Worm (Caenorhabditis elegans) whole organism, late embryonic: ENCODE results near the gene rexd-1.

Source experiments
- C08G9.2 ChIP-seq: sonication (generic microtip); optimal IDR thresholded peaks from 2 replicates; lab custom pipeline; 2016; ENCODE audit warnings: mild to moderate bottlenecking, missing genetic modification characterization, moderate library complexity, missing compliant biosample characterization
- C38D4.7 ChIP-seq: fragments of 200-800 bp; sonication (Bioruptor generic); optimal IDR thresholded peaks from 2 replicates; lab custom pipeline; 2018; ENCODE audit warnings: mild to moderate bottlenecking, missing genetic modification characterization, moderate library complexity, missing compliant biosample characterization
- F13H6.1 ChIP-seq: sonication (generic microtip); optimal IDR thresholded peaks from 2 replicates; lab custom pipeline; 2016; ENCODE audit warnings: missing genetic modification characterization, missing compliant biosample characterization
- K09A11.1 ChIP-seq: sonication (generic microtip); optimal IDR thresholded peaks from 2 replicates; lab custom pipeline; 2017; ENCODE audit warnings: antibody characterized with exemption, mild to moderate bottlenecking, missing genetic modification characterization, missing compliant biosample characterization; ENCODE audit not compliant: insufficient read depth
- T23F11.4 ChIP-seq: fragments of 200-800 bp; sonication (Bioruptor generic); optimal IDR thresholded peaks from 2 replicates; lab custom pipeline; 2018; ENCODE audit warnings: mild to moderate bottlenecking, missing genetic modification characterization, missing compliant biosample characterization
- Y22D7AL.16 ChIP-seq: sonication (generic microtip); optimal IDR thresholded peaks from 2 replicates; lab custom pipeline; 2016; ENCODE audit warnings: missing genetic modification characterization, missing compliant biosample characterization
- ceh-14 ChIP-seq: sonication (generic microtip); optimal IDR thresholded peaks from 2 replicates; lab custom pipeline; 2016; ENCODE audit warnings: missing genotype, missing genetic modification characterization, missing compliant biosample characterization
- ceh-18 ChIP-seq: sonication (generic microtip); optimal IDR thresholded peaks from 2 replicates; lab custom pipeline; 2016; ENCODE audit warnings: missing genetic modification characterization, missing compliant biosample characterization
- ceh-19 ChIP-seq: fragments of 200-800 bp; sonication (Bioruptor generic); optimal IDR thresholded peaks from 2 replicates; lab custom pipeline; 2018; ENCODE audit warnings: mild to moderate bottlenecking, missing genetic modification characterization, missing compliant biosample characterization
- ceh-2 ChIP-seq: sonication (generic microtip); optimal IDR thresholded peaks from 2 replicates; lab custom pipeline; 2016; ENCODE audit warnings: missing genotype, missing genetic modification characterization, missing compliant biosample characterization
- ceh-24 ChIP-seq: sonication (generic microtip); optimal IDR thresholded peaks from 2 replicates; lab custom pipeline; 2016; ENCODE audit warnings: mild to moderate bottlenecking, missing genetic modification characterization, missing compliant biosample characterization
- ceh-30 ChIP-seq: fragments of 150-350 bp; optimal IDR thresholded peaks from 2 replicates; lab custom pipeline; 2014; ENCODE audit warnings: missing biosample characterization, missing genetic modification characterization
- ceh-34 ChIP-seq: sonication (generic microtip); optimal IDR thresholded peaks from 2 replicates; lab custom pipeline; 2016; ENCODE audit warnings: mild to moderate bottlenecking, missing genetic modification characterization, missing compliant biosample characterization
- ceh-45 ChIP-seq: fragments of 200-800 bp; sonication (Bioruptor generic); IDR thresholded peaks from 2 replicates; pipeline ENCODE4 v1.3.6; 2022; ENCODE audit warnings: missing genetic modification reagents, missing genetic modification characterization, missing compliant biosample characterization
- ceh-48 ChIP-seq: sonication (generic microtip); optimal IDR thresholded peaks from 2 replicates; lab custom pipeline; 2016; ENCODE audit warnings: missing genetic modification characterization, inconsistent platforms, missing compliant biosample characterization
- ceh-6 ChIP-seq: fragments of 200-800 bp; sonication (Bioruptor generic); optimal IDR thresholded peaks from 2 replicates; lab custom pipeline; 2018; ENCODE audit warnings: mild to moderate bottlenecking, missing genetic modification characterization, missing compliant biosample characterization
- ceh-9 ChIP-seq: sonication (generic microtip); optimal IDR thresholded peaks from 2 replicates; lab custom pipeline; 2016; ENCODE audit warnings: mild to moderate bottlenecking, missing genetic modification characterization, inconsistent platforms, missing compliant biosample characterization
- che-1 ChIP-seq: sonication (generic microtip); optimal IDR thresholded peaks from 2 replicates; lab custom pipeline; 2016; ENCODE audit warnings: mild to moderate bottlenecking, missing genetic modification characterization, missing compliant biosample characterization
- dmd-4 ChIP-seq: sonication (generic microtip); optimal IDR thresholded peaks from 2 replicates; lab custom pipeline; 2016; ENCODE audit warnings: borderline replicate concordance, missing genetic modification characterization, missing compliant biosample characterization
- dve-1 ChIP-seq: sonication (generic microtip); optimal IDR thresholded peaks from 2 replicates; lab custom pipeline; 2017; ENCODE audit warnings: antibody characterized with exemption, mild to moderate bottlenecking, missing genetic modification characterization, missing compliant biosample characterization
- elt-2 ChIP-seq: sonication (generic microtip); optimal IDR thresholded peaks from 2 replicates; lab custom pipeline; 2016; ENCODE audit warnings: missing genetic modification reagents, missing genetic modification characterization, missing compliant biosample characterization
- elt-4 ChIP-seq: sonication (generic microtip); optimal IDR thresholded peaks from 2 replicates; lab custom pipeline; 2016; ENCODE audit warnings: missing genetic modification characterization, missing compliant biosample characterization
- eyg-1 ChIP-seq: sonication (generic microtip); optimal IDR thresholded peaks from 2 replicates; lab custom pipeline; 2016; ENCODE audit warnings: missing genotype, missing genetic modification characterization, missing compliant biosample characterization
- fkh-10 ChIP-seq: fragments of 150-350 bp; optimal IDR thresholded peaks from 2 replicates; lab custom pipeline; 2014; ENCODE audit warnings: missing biosample characterization, missing genetic modification reagents, missing genetic modification characterization
- gmeb-2 ChIP-seq: sonication (generic microtip); optimal IDR thresholded peaks from 2 replicates; lab custom pipeline; 2016; ENCODE audit warnings: missing genetic modification characterization, inconsistent platforms, missing compliant biosample characterization
- hlh-15 ChIP-seq: sonication (generic microtip); optimal IDR thresholded peaks from 2 replicates; lab custom pipeline; 2016; ENCODE audit warnings: missing genetic modification characterization, missing compliant biosample characterization
- hlh-6 ChIP-seq: sonication (generic microtip); optimal IDR thresholded peaks from 2 replicates; lab custom pipeline; 2016; ENCODE audit warnings: missing genotype, missing genetic modification characterization, missing compliant biosample characterization
- hlh-8 ChIP-seq: sonication (generic microtip); optimal IDR thresholded peaks from 2 replicates; lab custom pipeline; 2016; ENCODE audit warnings: missing genotype, missing genetic modification characterization, missing compliant biosample characterization
- lin-11 ChIP-seq: fragments of 200-800 bp; sonication (Bioruptor generic); optimal IDR thresholded peaks from 2 replicates; lab custom pipeline; 2018; ENCODE audit warnings: mild to moderate bottlenecking, missing genetic modification characterization, missing compliant biosample characterization
- madf-2 ChIP-seq: sonication (generic microtip); optimal IDR thresholded peaks from 2 replicates; lab custom pipeline; 2017; ENCODE audit warnings: missing genetic modification characterization, missing compliant biosample characterization
- nfya-1 ChIP-seq: sonication (generic microtip); optimal IDR thresholded peaks from 2 replicates; lab custom pipeline; 2017; ENCODE audit warnings: missing genetic modification characterization, mild to moderate bottlenecking, missing compliant biosample characterization, antibody characterized with exemption, moderate library complexity
- nhr-11 ChIP-seq: fragments of 150-350 bp; optimal IDR thresholded peaks from 2 replicates; lab custom pipeline; 2014; ENCODE audit warnings: missing biosample characterization, missing genetic modification characterization
- nhr-232 ChIP-seq: sonication (generic microtip); optimal IDR thresholded peaks from 2 replicates; lab custom pipeline; 2016; ENCODE audit warnings: missing genetic modification characterization, missing compliant biosample characterization
- npax-4 ChIP-seq: sonication (generic microtip); optimal IDR thresholded peaks from 2 replicates; lab custom pipeline; 2016; ENCODE audit warnings: missing genetic modification characterization, missing compliant biosample characterization
- odd-2 ChIP-seq: sonication (generic microtip); optimal IDR thresholded peaks from 2 replicates; lab custom pipeline; 2017; ENCODE audit warnings: antibody characterized with exemption, mild to moderate bottlenecking, missing genetic modification characterization, missing compliant biosample characterization
- pag-3 ChIP-seq: sonication (generic microtip); optimal IDR thresholded peaks from 2 replicates; lab custom pipeline; 2016; ENCODE audit warnings: missing compliant biosample characterization, missing genetic modification characterization, borderline replicate concordance
- pat-9 ChIP-seq: fragments of 200-800 bp; sonication (Bioruptor generic); optimal IDR thresholded peaks from 2 replicates; lab custom pipeline; 2018; ENCODE audit warnings: mild to moderate bottlenecking, missing genetic modification characterization, moderate library complexity, missing compliant biosample characterization
- pax-1 ChIP-seq: fragments of 150-350 bp; optimal IDR thresholded peaks from 2 replicates; lab custom pipeline; 2014; ENCODE audit warnings: missing biosample characterization, missing genetic modification characterization
- pha-2 ChIP-seq: sonication (generic microtip); optimal IDR thresholded peaks from 2 replicates; lab custom pipeline; 2017; ENCODE audit warnings: mild to moderate bottlenecking, missing genetic modification characterization, missing compliant biosample characterization
- pqm-1 ChIP-seq: sonication (generic microtip); optimal IDR thresholded peaks from 2 replicates; lab custom pipeline; 2016; ENCODE audit warnings: missing genetic modification characterization, missing compliant biosample characterization
- pros-1 ChIP-seq: fragments of 150-350 bp; optimal IDR thresholded peaks from 2 replicates; lab custom pipeline; 2014; ENCODE audit warnings: missing biosample characterization, missing genetic modification reagents, missing genetic modification characterization
- rnt-1 ChIP-seq: sonication (generic microtip); optimal IDR thresholded peaks from 2 replicates; lab custom pipeline; 2016; ENCODE audit warnings: missing genetic modification characterization, missing compliant biosample characterization
- sox-2 ChIP-seq: fragments of 200-800 bp; sonication (Bioruptor generic); IDR thresholded peaks from 2 replicates; pipeline ENCODE4 v1.3.6; 2022; ENCODE audit warnings: missing genetic modification reagents, missing genetic modification characterization, missing compliant biosample characterization
- syd-9 ChIP-seq: sonication (generic microtip); optimal IDR thresholded peaks from 2 replicates; lab custom pipeline; 2016; ENCODE audit warnings: mild to moderate bottlenecking, missing genetic modification characterization, moderate library complexity, missing compliant biosample characterization
- tbx-7 ChIP-seq: sonication (generic microtip); optimal IDR thresholded peaks from 2 replicates; lab custom pipeline; 2016; ENCODE audit warnings: missing genotype, missing genetic modification characterization, missing compliant biosample characterization
- ttx-3 ChIP-seq: sonication (generic microtip); optimal IDR thresholded peaks from 2 replicates; lab custom pipeline; 2016; ENCODE audit warnings: missing genetic modification reagents, missing genetic modification characterization, missing compliant biosample characterization
- unc-3 ChIP-seq, 2 experiments: fragments of 200-800 bp in 1 of 2; sonication (Bioruptor generic) in 1 of 2; sonication (generic microtip) in 1 of 2; conservative IDR thresholded peaks in 1 of 2; optimal IDR thresholded peaks in 1 of 2; 2 replicates each; pipeline versions ENCODE4 v1.3.6 to Lab custom; 2016 to 2022; ENCODE audit warnings: missing compliant biosample characterization in 2 of 2, missing genetic modification characterization in 2 of 2, missing genetic modification reagents in 1 of 2
- unc-42 ChIP-seq: sonication (generic microtip); optimal IDR thresholded peaks from 2 replicates; lab custom pipeline; 2016; ENCODE audit warnings: missing genotype, missing genetic modification characterization, missing compliant biosample characterization
- unc-55 ChIP-seq: sonication (generic microtip); optimal IDR thresholded peaks from 2 replicates; lab custom pipeline; 2017; ENCODE audit warnings: missing biosample characterization, missing genetic modification reagents, missing genetic modification characterization
- unc-86 ChIP-seq: sonication (generic microtip); optimal IDR thresholded peaks from 2 replicates; lab custom pipeline; 2016; ENCODE audit warnings: missing genetic modification characterization, missing compliant biosample characterization
- ztf-16 ChIP-seq: sonication (generic microtip); optimal IDR thresholded peaks from 2 replicates; lab custom pipeline; 2017; ENCODE audit warnings: missing genetic modification characterization, missing compliant biosample characterization

Gene rexd-1

DNA sequence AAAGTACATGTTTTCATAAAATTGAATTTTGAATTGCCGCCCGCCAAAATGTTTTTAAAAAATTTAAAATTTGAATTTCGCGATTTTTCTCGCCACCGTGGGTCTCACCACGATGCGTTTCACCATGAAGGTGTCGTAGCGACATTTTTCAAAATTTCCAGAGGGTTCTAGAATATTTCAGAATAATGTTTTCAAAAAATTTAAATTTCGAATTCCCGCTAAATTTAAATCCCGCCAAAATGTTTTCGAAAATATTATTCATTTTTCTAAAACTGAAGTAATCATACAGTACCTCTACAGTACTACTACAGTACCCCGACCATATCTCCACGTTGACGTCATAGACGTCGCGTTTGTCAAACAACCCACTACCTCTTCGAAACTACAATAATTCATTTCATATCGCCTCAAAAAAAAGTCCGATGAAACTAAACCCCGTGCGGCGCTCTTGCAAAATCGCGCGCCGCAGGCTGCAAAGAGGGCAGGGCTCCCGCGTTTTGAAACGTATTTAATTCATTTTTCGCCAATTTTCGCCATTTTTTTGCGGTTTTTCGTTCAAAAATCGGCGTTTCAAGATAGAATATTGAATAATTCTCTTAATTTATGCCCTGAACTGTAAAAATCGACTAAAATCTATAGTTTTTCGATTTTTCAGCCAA is 9.9 kb upstream of the rexd-1 start, which contains the start of the genes pvf-1 and Y39A3CL.7:
Gene pvf-1, minus strand, starts transcription at position 51 of the 659 bp plus-strand sequence.
Gene Y39A3CL.7, plus strand, starts transcription at position 656 of the 659 bp plus-strand sequence.
- TF ChIP-seq lin-11 (peak; percentile 43), elt-4 (tag; lab: Kevin White, UChicago) (no peak), ztf-16 (tag; lab: Kevin White, UChicago) (no peak), eyg-1 (tag; lab: Kevin White, UChicago) (no peak), sox-2 (no peak), pha-2 (peak; percentile 49), hlh-8 (tag; lab: Kevin White, UChicago) (no peak), ceh-48 (tag; lab: Kevin White, UChicago) (no peak), npax-4 (tag; lab: Kevin White, UChicago) (no peak), rnt-1 (tag; lab: Kevin White, UChicago) (peak; percentile 22), ceh-9 (tag; lab: Kevin White, UChicago) (no peak), dve-1 (tag; lab: Kevin White, UChicago) (no peak), C08G9.2 (tag; lab: Kevin White, UChicago) (peak; percentile 29), nhr-232 (tag; lab: Kevin White, UChicago) (peak; percentile 56), pax-1 (tag; lab: Kevin White, UChicago) (no peak), odd-2 (peak; percentile 55), nfya-1 (peak; percentile 49), pag-3 (no peak), unc-55 (GFP tag; lab: Kevin White, UChicago) (no peak), ceh-30 (no peak), ceh-24 (tag; lab: Kevin White, UChicago) (no peak), Y22D7AL.16 (tag; lab: Kevin White, UChicago) (peak; percentile 18), nhr-11 (tag; lab: Kevin White, UChicago) (no peak), unc-86 (tag; lab: Kevin White, UChicago) (peak; percentile 55), syd-9 (tag; lab: Kevin White, UChicago) (no peak), C38D4.7 (peak; percentile 69), pqm-1 (no peak), tbx-7 (tag; lab: Kevin White, UChicago) (no peak), ttx-3 (tag; lab: Kevin White, UChicago) (peak; percentile 55), pros-1 (tag; lab: Kevin White, UChicago) (no peak), madf-2 (tag; lab: Kevin White, UChicago) (peak; percentile 44), ceh-19 (GFP tag; lab: Kevin White, UChicago) (peak; percentile 61), unc-3 (GFP tag; conservative IDR thresholded peaks at IDR 0.05; lab: Robert Waterston, UW) (peak; percentile 43; the same call in 1 of the 2 replicates), unc-3 (tag; optimal IDR thresholded peaks at IDR 0.05; lab: Kevin White, UChicago) (peak; percentile 25), ceh-2 (tag; lab: Kevin White, UChicago) (peak; percentile 27), unc-42 (tag; lab: Kevin White, UChicago) (peak; percentile 6), hlh-15 (no peak), ceh-45 (GFP tag; lab: Robert Waterston, UW) (no peak), T23F11.4 (no peak), ceh-34 (peak; percentile 75), dmd-4 (tag; lab: Kevin White, UChicago) (peak; percentile 19), hlh-6 (tag; lab: Kevin White, UChicago) (peak; percentile 47), ceh-14 (tag; lab: Kevin White, UChicago) (peak; percentile 76), pat-9 (tag; lab: Kevin White, UChicago) (peak; percentile 82), fkh-10 (GFP tag; lab: Kevin White, UChicago) (no peak), K09A11.1 (tag; lab: Kevin White, UChicago) (peak; percentile 63), gmeb-2 (tag; lab: Kevin White, UChicago) (peak; percentile 42), che-1 (tag; lab: Kevin White, UChicago) (peak; percentile 58), ceh-18 (tag; lab: Kevin White, UChicago) (peak; percentile 11), elt-2 (tag; lab: Kevin White, UChicago) (peak; percentile 70), ceh-6 (peak; percentile 41), F13H6.1 (no peak)
